Fruit fly (Drosophila melanogaster): ENCODE results near the gene Act88F.

- TF ChIP-seq Mnt (GFP tag; optimal IDR thresholded peaks at IDR 0.05): no peak
- no peak for TF ChIP-seq ovo (GFP tag; optimal IDR thresholded peaks at IDR 0.05)
- no peak for TF ChIP-seq CG33017 (tag; optimal IDR thresholded peaks at IDR 0.05)
- TF ChIP-seq cnc (optimal IDR thresholded peaks at IDR 0.05): no peak
- no peak for TF ChIP-seq CG5204 (GFP tag; optimal IDR thresholded peaks at IDR 0.05)
- no peak for TF ChIP-seq CG7101 (tag; optimal IDR thresholded peaks at IDR 0.05)
- TF ChIP-seq Hr96 (GFP tag; optimal IDR thresholded peaks at IDR 0.05): no peak
- TF ChIP-seq CG12768 (GFP tag; optimal IDR thresholded peaks at IDR 0.05): no peak
These were observed 43.1 kb downstream of the Act88F start, which contains the start of gene Rh6 for dm6 chr3R:15482858-15483257.
